Comparison of ENCODE assay signal across 1 fruit fly cellular context in genomic region chr3L:8157079-8157478, dm6.
TF ChIP-seq lines count a peak whose summit lies in the region.

No protein-coding gene starts in this region.

TF ChIP-seq in whole organism, prepupa, 60 proteins besides CTCF, POLR2A, EP300 and RAD21 (continued from another document):
- TF ChIP-seq vri (GFP tag; optimal IDR thresholded peaks at IDR 0.05; lab: Kevin White, UChicago): peak; percentile 24
- TF ChIP-seq fd59A (GFP tag; optimal IDR thresholded peaks at IDR 0.05; lab: Kevin White, UChicago): peak; percentile 28
- TF ChIP-seq CG10631 (GFP tag; optimal IDR thresholded peaks at IDR 0.05; lab: Kevin White, UChicago): peak; percentile 53
- TF ChIP-seq cyc (GFP tag; optimal IDR thresholded peaks at IDR 0.05; lab: Kevin White, UChicago): peak; percentile 43
- no peak for TF ChIP-seq CG16779 (tag; optimal IDR thresholded peaks at IDR 0.05; lab: Kevin White, UChicago)
- TF ChIP-seq svp (GFP tag; lab: Kevin White, UChicago): peak; percentile 90
- peak; percentile 4 for TF ChIP-seq Blimp-1 (GFP tag; optimal IDR thresholded peaks at IDR 0.05; lab: Kevin White, UChicago)
- TF ChIP-seq CG8119 (GFP tag; IDR thresholded peaks at IDR 0.05; lab: Robert Waterston, UW): no peak
- TF ChIP-seq dsx (GFP tag; optimal IDR thresholded peaks at IDR 0.05; lab: Kevin White, UChicago; ENCODE audit: poor library complexity, severe bottlenecking): peak; percentile 18
- TF ChIP-seq CG15336 (GFP tag; IDR thresholded peaks at IDR 0.05; lab: Robert Waterston, UW): no peak
- TF ChIP-seq CG10669 (GFP tag; optimal IDR thresholded peaks at IDR 0.05; lab: Kevin White, UChicago): peak; percentile 58
- TF ChIP-seq Smox (GFP tag; optimal IDR thresholded peaks at IDR 0.05; lab: Kevin White, UChicago): peak; percentile 59
- peak; percentile 95 for TF ChIP-seq Eip78C (GFP tag; lab: Kevin White, UChicago)
- no peak for TF ChIP-seq fd85E (GFP tag; optimal IDR thresholded peaks at IDR 0.05; lab: Kevin White, UChicago)
- TF ChIP-seq achi (GFP tag; optimal IDR thresholded peaks at IDR 0.05; lab: Kevin White, UChicago): peak; percentile 41
- no peak for TF ChIP-seq spab (GFP tag; optimal IDR thresholded peaks at IDR 0.05; lab: Kevin White, UChicago)
- TF ChIP-seq CG6792 (GFP tag; optimal IDR thresholded peaks at IDR 0.05; lab: Kevin White, UChicago): peak; percentile 65
- TF ChIP-seq CG8319 (GFP tag; optimal IDR thresholded peaks at IDR 0.05; lab: Kevin White, UChicago): peak; percentile 17
- TF ChIP-seq Gug (GFP tag; IDR thresholded peaks at IDR 0.05; lab: Robert Waterston, UW): no peak
- TF ChIP-seq CG1621 (tag; optimal IDR thresholded peaks at IDR 0.05; lab: Kevin White, UChicago): no peak
- no peak for TF ChIP-seq CG11294 (GFP tag; IDR thresholded peaks at IDR 0.05; lab: Robert Waterston, UW)
- peak; percentile 66 for TF ChIP-seq Met (GFP tag; optimal IDR thresholded peaks at IDR 0.05; lab: Kevin White, UChicago)
- no peak for TF ChIP-seq Eip93F (GFP tag; optimal IDR thresholded peaks at IDR 0.05; lab: Kevin White, UChicago)
- TF ChIP-seq Sox102F (GFP tag; optimal IDR thresholded peaks at IDR 0.05; lab: Kevin White, UChicago): peak; percentile 45
- TF ChIP-seq Lpt (GFP tag; optimal IDR thresholded peaks at IDR 0.05; lab: Kevin White, UChicago): no peak
- peak; percentile 62 for TF ChIP-seq CG8632 (GFP tag; optimal IDR thresholded peaks at IDR 0.05; lab: Kevin White, UChicago)
- peak in 1 of 2 experiments; percentile 50 for TF ChIP-seq ss (GFP tag; optimal IDR thresholded peaks at IDR 0.05; lab: Kevin White, UChicago)
- no peak for TF ChIP-seq eg (GFP tag; IDR thresholded peaks at IDR 0.05; lab: Robert Waterston, UW)
- no peak for TF ChIP-seq CG4318 (GFP tag; optimal IDR thresholded peaks at IDR 0.05; lab: Kevin White, UChicago)
